Worm (Caenorhabditis elegans) whole organism, L4 larva: ENCODE measurements around the gene C54E10.7.

Experiments used
- ces-1 ChIP-seq: fragments of 150-350 bp; sonication (generic microtip); optimal IDR thresholded peaks from 4 replicates; lab custom pipeline; 2014; ENCODE audit warnings: missing biosample characterization, missing genetic modification reagents, missing genetic modification characterization
- fkh-10 ChIP-seq: fragments of 150-350 bp; optimal IDR thresholded peaks from 2 replicates; lab custom pipeline; 2014; ENCODE audit warnings: missing biosample characterization, missing genetic modification reagents, missing genetic modification characterization
- lin-15B ChIP-seq: fragments of 150-350 bp; sonication (generic microtip); optimal IDR thresholded peaks from 3 replicates; lab custom pipeline; 2014; ENCODE audit warnings: missing biosample characterization, missing genetic modification characterization
- lin-38 ChIP-seq: fragments of 200-800 bp; sonication (Bioruptor generic); IDR thresholded peaks from 2 replicates; pipeline ENCODE4 v1.3.6; 2022; ENCODE audit warnings: missing genetic modification reagents, missing genetic modification characterization, missing compliant biosample characterization
- lsy-2 ChIP-seq, 2 experiments: fragments of 150-350 bp in 1 of 2; sonication (generic microtip) in 1 of 2; optimal IDR thresholded peaks; 2 replicates each; lab custom pipeline; 2014 to 2017; ENCODE audit warnings: missing biosample characterization in 2 of 2, missing genetic modification characterization in 2 of 2
- nhr-10 ChIP-seq: fragments of 150-350 bp; optimal IDR thresholded peaks from 2 replicates; lab custom pipeline; 2014; ENCODE audit warnings: missing biosample characterization, missing genetic modification characterization
- nhr-6 ChIP-seq: fragments of 150-350 bp; optimal IDR thresholded peaks from 2 replicates; lab custom pipeline; 2014; ENCODE audit warnings: missing biosample characterization, missing genetic modification characterization
- skn-1 ChIP-seq: fragments of 150-350 bp; optimal IDR thresholded peaks from 2 replicates; lab custom pipeline; 2014; ENCODE audit warnings: missing biosample characterization, missing genetic modification characterization
- unc-39 ChIP-seq: sonication (generic microtip); optimal IDR thresholded peaks from 2 replicates; lab custom pipeline; 2017; ENCODE audit warnings: missing biosample characterization, missing genetic modification characterization
- unc-62 ChIP-seq, 3 experiments: fragments of 150-350 bp in 1 of 3; sonication (generic microtip); optimal IDR thresholded peaks in 2 of 3; peaks in 1 of 3; 1 replicate in 1 of 3; 2 replicates in 2 of 3; lab custom pipeline; 2014 to 2017; ENCODE audit warnings: missing biosample characterization in 3 of 3, missing genetic modification characterization in 3 of 3, missing genetic modification reagents in 3 of 3, missing genotype in 1 of 3

DNA sequence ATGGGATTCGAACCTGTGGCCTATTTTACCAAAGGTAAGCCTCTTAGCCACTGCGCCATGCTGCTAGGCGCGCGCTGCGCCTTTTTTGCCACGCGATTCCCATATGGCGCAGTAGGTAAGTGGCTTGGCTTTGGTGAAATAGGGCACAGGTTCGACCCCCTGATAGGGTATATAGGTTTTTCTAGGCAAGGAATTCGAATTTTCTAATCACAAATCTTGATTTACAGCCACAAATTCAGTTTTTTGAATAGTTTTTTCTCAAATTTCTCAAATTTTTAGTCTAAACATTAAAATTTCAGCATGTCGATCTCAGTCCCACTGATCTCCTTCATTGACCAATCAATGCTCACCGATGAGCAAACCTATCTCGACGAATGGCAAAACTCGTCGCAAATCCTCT lies 755 bp upstream of the C54E10.7 start, which contains the start of gene C54E10.3:
- no peak for TF ChIP-seq lin-38
- TF ChIP-seq lin-15B (tag; lab: Kevin White, UChicago): no peak
- TF ChIP-seq unc-39 (tag; lab: Kevin White, UChicago): no peak
- no peak for TF ChIP-seq skn-1 (tag; lab: Kevin White, UChicago)
- TF ChIP-seq lsy-2 (tag; optimal IDR thresholded peaks at IDR 0.05; lab: Kevin White, UChicago): no peak
- TF ChIP-seq unc-62 (GFP tag; optimal IDR thresholded peaks at IDR 0.05 in 1 of 2; lab: Kevin White, UChicago): no peak
- TF ChIP-seq unc-62 (tag; optimal IDR thresholded peaks at IDR 0.05; lab: Kevin White, UChicago): no peak
- TF ChIP-seq nhr-6 (tag; lab: Kevin White, UChicago): no peak
- TF ChIP-seq nhr-10 (tag; lab: Kevin White, UChicago): no peak
- no peak for TF ChIP-seq ces-1 (GFP tag; lab: Kevin White, UChicago)
- TF ChIP-seq fkh-10 (GFP tag; lab: Kevin White, UChicago): no peak
